Worm (Caenorhabditis elegans) whole organism, late embryonic: Measurements from ENCODE around the gene ndub-2.

Experiments used
- C08G9.2 ChIP-seq: sonication (generic microtip); optimal IDR thresholded peaks from 2 replicates; lab custom pipeline; 2016; ENCODE audit warnings: mild to moderate bottlenecking, missing genetic modification characterization, moderate library complexity, missing compliant biosample characterization
- F13H6.1 ChIP-seq: sonication (generic microtip); optimal IDR thresholded peaks from 2 replicates; lab custom pipeline; 2016; ENCODE audit warnings: missing genetic modification characterization, missing compliant biosample characterization
- ahr-1 ChIP-seq: sonication (generic microtip); optimal IDR thresholded peaks from 2 replicates; lab custom pipeline; 2016; ENCODE audit warnings: missing genetic modification characterization, missing compliant biosample characterization
- ceh-14 ChIP-seq: sonication (generic microtip); optimal IDR thresholded peaks from 2 replicates; lab custom pipeline; 2016; ENCODE audit warnings: missing genotype, missing genetic modification characterization, missing compliant biosample characterization
- ceh-19 ChIP-seq: fragments of 200-800 bp; sonication (Bioruptor generic); optimal IDR thresholded peaks from 2 replicates; lab custom pipeline; 2018; ENCODE audit warnings: mild to moderate bottlenecking, missing genetic modification characterization, missing compliant biosample characterization
- ceh-22 ChIP-seq: sonication (generic microtip); optimal IDR thresholded peaks from 2 replicates; lab custom pipeline; 2017; ENCODE audit warnings: missing biosample characterization, missing genetic modification characterization
- ceh-24 ChIP-seq: sonication (generic microtip); optimal IDR thresholded peaks from 2 replicates; lab custom pipeline; 2016; ENCODE audit warnings: mild to moderate bottlenecking, missing genetic modification characterization, missing compliant biosample characterization
- ceh-48 ChIP-seq: sonication (generic microtip); optimal IDR thresholded peaks from 2 replicates; lab custom pipeline; 2016; ENCODE audit warnings: missing genetic modification characterization, inconsistent platforms, missing compliant biosample characterization
- che-1 ChIP-seq: sonication (generic microtip); optimal IDR thresholded peaks from 2 replicates; lab custom pipeline; 2016; ENCODE audit warnings: mild to moderate bottlenecking, missing genetic modification characterization, missing compliant biosample characterization
- elt-2 ChIP-seq: sonication (generic microtip); optimal IDR thresholded peaks from 2 replicates; lab custom pipeline; 2016; ENCODE audit warnings: missing genetic modification reagents, missing genetic modification characterization, missing compliant biosample characterization
- elt-4 ChIP-seq: sonication (generic microtip); optimal IDR thresholded peaks from 2 replicates; lab custom pipeline; 2016; ENCODE audit warnings: missing genetic modification characterization, missing compliant biosample characterization
- eyg-1 ChIP-seq: sonication (generic microtip); optimal IDR thresholded peaks from 2 replicates; lab custom pipeline; 2016; ENCODE audit warnings: missing genotype, missing genetic modification characterization, missing compliant biosample characterization
- fax-1 ChIP-seq: sonication (generic microtip); optimal IDR thresholded peaks from 2 replicates; lab custom pipeline; 2016; ENCODE audit warnings: missing genotype, missing genetic modification characterization, missing compliant biosample characterization
- fkh-10 ChIP-seq: fragments of 150-350 bp; optimal IDR thresholded peaks from 2 replicates; lab custom pipeline; 2014; ENCODE audit warnings: missing biosample characterization, missing genetic modification reagents, missing genetic modification characterization
- gmeb-2 ChIP-seq: sonication (generic microtip); optimal IDR thresholded peaks from 2 replicates; lab custom pipeline; 2016; ENCODE audit warnings: missing genetic modification characterization, inconsistent platforms, missing compliant biosample characterization
- hlh-15 ChIP-seq: sonication (generic microtip); optimal IDR thresholded peaks from 2 replicates; lab custom pipeline; 2016; ENCODE audit warnings: missing genetic modification characterization, missing compliant biosample characterization
- hlh-6 ChIP-seq: sonication (generic microtip); optimal IDR thresholded peaks from 2 replicates; lab custom pipeline; 2016; ENCODE audit warnings: missing genotype, missing genetic modification characterization, missing compliant biosample characterization
- lim-6 ChIP-seq: sonication (generic microtip); optimal IDR thresholded peaks from 2 replicates; lab custom pipeline; 2016; ENCODE audit warnings: missing genetic modification characterization, missing compliant biosample characterization
- madf-2 ChIP-seq: sonication (generic microtip); optimal IDR thresholded peaks from 2 replicates; lab custom pipeline; 2017; ENCODE audit warnings: missing genetic modification characterization, missing compliant biosample characterization
- mec-3 ChIP-seq: sonication (generic microtip); optimal IDR thresholded peaks from 2 replicates; lab custom pipeline; 2016; ENCODE audit warnings: borderline replicate concordance, missing genetic modification characterization, missing compliant biosample characterization
- nfya-1 ChIP-seq: sonication (generic microtip); optimal IDR thresholded peaks from 2 replicates; lab custom pipeline; 2017; ENCODE audit warnings: missing genetic modification characterization, mild to moderate bottlenecking, missing compliant biosample characterization, antibody characterized with exemption, moderate library complexity
- nhr-232 ChIP-seq: sonication (generic microtip); optimal IDR thresholded peaks from 2 replicates; lab custom pipeline; 2016; ENCODE audit warnings: missing genetic modification characterization, missing compliant biosample characterization
- npax-4 ChIP-seq: sonication (generic microtip); optimal IDR thresholded peaks from 2 replicates; lab custom pipeline; 2016; ENCODE audit warnings: missing genetic modification characterization, missing compliant biosample characterization
- pag-3 ChIP-seq: sonication (generic microtip); optimal IDR thresholded peaks from 2 replicates; lab custom pipeline; 2016; ENCODE audit warnings: missing compliant biosample characterization, missing genetic modification characterization, borderline replicate concordance
- pax-1 ChIP-seq: fragments of 150-350 bp; optimal IDR thresholded peaks from 2 replicates; lab custom pipeline; 2014; ENCODE audit warnings: missing biosample characterization, missing genetic modification characterization
- pha-2 ChIP-seq: sonication (generic microtip); optimal IDR thresholded peaks from 2 replicates; lab custom pipeline; 2017; ENCODE audit warnings: mild to moderate bottlenecking, missing genetic modification characterization, missing compliant biosample characterization
- rnt-1 ChIP-seq: sonication (generic microtip); optimal IDR thresholded peaks from 2 replicates; lab custom pipeline; 2016; ENCODE audit warnings: missing genetic modification characterization, missing compliant biosample characterization
- tbx-7 ChIP-seq: sonication (generic microtip); optimal IDR thresholded peaks from 2 replicates; lab custom pipeline; 2016; ENCODE audit warnings: missing genotype, missing genetic modification characterization, missing compliant biosample characterization
- ttx-3 ChIP-seq: sonication (generic microtip); optimal IDR thresholded peaks from 2 replicates; lab custom pipeline; 2016; ENCODE audit warnings: missing genetic modification reagents, missing genetic modification characterization, missing compliant biosample characterization
- unc-3 ChIP-seq, 2 experiments: fragments of 200-800 bp in 1 of 2; sonication (Bioruptor generic) in 1 of 2; sonication (generic microtip) in 1 of 2; conservative IDR thresholded peaks in 1 of 2; optimal IDR thresholded peaks in 1 of 2; 2 replicates each; pipeline versions ENCODE4 v1.3.6 to Lab custom; 2016 to 2022; ENCODE audit warnings: missing compliant biosample characterization in 2 of 2, missing genetic modification characterization in 2 of 2, missing genetic modification reagents in 1 of 2
- unc-42 ChIP-seq: sonication (generic microtip); optimal IDR thresholded peaks from 2 replicates; lab custom pipeline; 2016; ENCODE audit warnings: missing genotype, missing genetic modification characterization, missing compliant biosample characterization
- ztf-16 ChIP-seq: sonication (generic microtip); optimal IDR thresholded peaks from 2 replicates; lab custom pipeline; 2017; ENCODE audit warnings: missing genetic modification characterization, missing compliant biosample characterization

The ndub-2 gene

DNA sequence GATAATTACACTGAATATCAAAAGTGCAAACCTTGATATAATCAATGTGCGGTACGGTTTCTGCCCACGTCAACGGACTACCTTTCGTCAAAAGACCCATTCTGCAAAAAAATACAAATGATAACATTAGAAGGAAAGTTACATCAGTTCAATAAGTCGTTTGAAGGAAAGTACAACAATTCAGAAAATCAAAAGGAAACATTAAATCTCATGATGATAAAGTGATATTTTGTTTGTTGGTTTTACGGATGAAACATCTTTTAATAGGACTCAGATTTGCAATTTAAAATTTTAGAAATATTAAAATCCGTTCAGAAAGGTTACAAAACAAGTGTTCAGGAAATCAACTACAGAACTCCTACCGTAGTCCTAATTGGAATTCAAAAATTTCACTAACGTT, 42.0 kb downstream of the ndub-2 start, which contains the start of gene gcs-1:
TSS of gene gcs-1 (minus strand) at position 101 of the 400 bp plus-strand sequence.
- no peak for TF ChIP-seq ahr-1 (tag; lab: Kevin White, UChicago)
- TF ChIP-seq hlh-6 (tag; lab: Kevin White, UChicago), result no peak
- no peak for TF ChIP-seq fkh-10 (GFP tag; lab: Kevin White, UChicago)
- TF ChIP-seq eyg-1 (tag; lab: Kevin White, UChicago), result no peak
- TF ChIP-seq npax-4 (tag; lab: Kevin White, UChicago), result no peak
- no peak for TF ChIP-seq ztf-16 (tag; lab: Kevin White, UChicago)
- no peak for TF ChIP-seq C08G9.2 (tag; lab: Kevin White, UChicago)
- no peak for TF ChIP-seq rnt-1 (tag; lab: Kevin White, UChicago)
- TF ChIP-seq unc-42 (tag; lab: Kevin White, UChicago), result no peak
- no peak for TF ChIP-seq fax-1 (tag; lab: Kevin White, UChicago)
- TF ChIP-seq ceh-24 (tag; lab: Kevin White, UChicago), result no peak
- TF ChIP-seq ceh-48 (tag; lab: Kevin White, UChicago), result no peak
- TF ChIP-seq F13H6.1, result no peak
- no peak for TF ChIP-seq nhr-232
- no peak for TF ChIP-seq unc-3 (GFP tag; conservative IDR thresholded peaks at IDR 0.05; lab: Robert Waterston, UW)
- TF ChIP-seq unc-3 (tag; optimal IDR thresholded peaks at IDR 0.05; lab: Kevin White, UChicago), result no peak

DNA sequence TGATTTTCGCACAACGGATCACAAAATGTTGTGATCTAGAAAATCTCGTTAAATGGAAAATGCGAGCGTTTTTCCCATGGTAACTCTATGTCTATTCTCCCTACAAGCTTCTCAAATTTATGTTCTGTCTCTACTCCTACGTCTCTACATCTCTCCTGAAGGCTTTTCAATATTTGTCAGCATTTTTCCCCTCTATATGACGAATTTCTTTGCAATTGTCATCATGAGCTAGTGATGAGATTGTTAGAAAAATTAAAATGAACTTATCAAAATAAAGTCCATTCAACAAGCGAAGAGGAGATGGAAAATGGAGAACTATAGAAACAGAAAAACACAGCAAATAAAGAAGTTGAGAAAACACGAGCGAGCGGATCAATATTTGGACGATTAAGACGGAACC, 42.6 kb downstream of the ndub-2 start:
- no peak for TF ChIP-seq gmeb-2 (tag; lab: Kevin White, UChicago)
- TF ChIP-seq pax-1 (tag; lab: Kevin White, UChicago), result no peak
- no peak for TF ChIP-seq unc-3 (GFP tag; conservative IDR thresholded peaks at IDR 0.05; lab: Robert Waterston, UW)
- TF ChIP-seq unc-3 (tag; optimal IDR thresholded peaks at IDR 0.05; lab: Kevin White, UChicago), result no peak
- TF ChIP-seq nfya-1, result no peak
- no peak for TF ChIP-seq pag-3 (tag; lab: Kevin White, UChicago)
- TF ChIP-seq lim-6 (tag; lab: Kevin White, UChicago), result no peak
- TF ChIP-seq elt-2 (tag; lab: Kevin White, UChicago), result no peak

DNA sequence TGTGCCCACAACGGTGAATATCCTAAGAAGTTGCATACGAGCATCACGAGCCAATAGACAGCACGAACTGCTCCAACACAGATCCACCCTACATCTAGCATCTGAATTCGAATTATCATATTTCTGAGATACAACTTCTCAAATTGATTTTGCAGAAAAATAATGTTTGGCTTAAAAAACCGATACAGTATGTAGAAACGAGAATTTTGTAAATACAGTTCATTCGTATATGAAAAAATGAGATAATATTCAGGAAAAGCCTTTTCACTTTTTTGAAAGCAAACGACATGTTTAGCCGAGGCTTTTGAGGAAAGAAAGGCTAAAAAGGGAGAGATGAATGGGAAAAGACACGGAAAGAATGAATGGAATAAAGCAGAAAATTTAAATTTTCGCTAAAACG, 45.1 kb downstream of the ndub-2 start, which contains the start of gene F37B12.3:
TSS of gene F37B12.3 (minus strand) at position 101 of the 400 bp plus-strand sequence.
- TF ChIP-seq fkh-10 (GFP tag; lab: Kevin White, UChicago), result no peak
- no peak for TF ChIP-seq ceh-19 (GFP tag; lab: Kevin White, UChicago)
- no peak for TF ChIP-seq ceh-14 (tag; lab: Kevin White, UChicago)
- no peak for TF ChIP-seq ttx-3 (tag; lab: Kevin White, UChicago)
- no peak for TF ChIP-seq tbx-7 (tag; lab: Kevin White, UChicago)
- no peak for TF ChIP-seq pag-3 (tag; lab: Kevin White, UChicago)
- no peak for TF ChIP-seq pha-2 (tag; lab: Kevin White, UChicago)
- TF ChIP-seq npax-4 (tag; lab: Kevin White, UChicago), result no peak

DNA sequence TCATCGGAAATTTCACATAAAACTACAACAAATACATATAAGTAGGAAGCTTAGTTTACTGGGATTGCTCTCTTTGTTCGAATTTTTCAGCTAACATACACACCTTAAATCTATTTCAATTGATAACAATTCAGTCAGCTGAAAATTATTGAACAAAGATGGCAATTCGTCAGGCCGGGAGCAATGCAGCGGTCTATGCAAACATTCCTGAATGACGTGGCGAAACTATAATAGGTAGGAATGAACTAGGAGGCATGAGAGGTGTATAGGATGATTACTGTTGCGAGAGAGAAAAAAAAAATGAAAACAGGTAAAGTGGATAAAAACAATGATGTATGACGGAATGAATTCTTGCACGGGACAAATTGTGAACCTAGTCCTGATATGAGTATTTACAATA, 45.9 kb downstream of the ndub-2 start:
- TF ChIP-seq C08G9.2 (tag; lab: Kevin White, UChicago), result no peak
- TF ChIP-seq che-1 (tag; lab: Kevin White, UChicago), result no peak
- TF ChIP-seq eyg-1 (tag; lab: Kevin White, UChicago), result no peak
- TF ChIP-seq mec-3 (tag; lab: Kevin White, UChicago), result no peak
- no peak for TF ChIP-seq hlh-15 (tag; lab: Kevin White, UChicago)
- TF ChIP-seq ceh-22 (tag; lab: Kevin White, UChicago), result no peak
- TF ChIP-seq lim-6 (tag; lab: Kevin White, UChicago), result no peak
- TF ChIP-seq ahr-1 (tag; lab: Kevin White, UChicago), result no peak
- no peak for TF ChIP-seq elt-4 (tag; lab: Kevin White, UChicago)
- TF ChIP-seq madf-2 (tag; lab: Kevin White, UChicago), result no peak
- TF ChIP-seq pax-1 (tag; lab: Kevin White, UChicago), result no peak
- TF ChIP-seq, all 69 proteins: peak for 0
